Worm (Caenorhabditis elegans) whole organism, L4 larva: ENCODE results near the gene Y39B6A.34.

Experiments
- F10B5.3 ChIP-seq: sonication (generic microtip); optimal IDR thresholded peaks from 2 replicates; lab custom pipeline; 2016; ENCODE audit warnings: mild to moderate bottlenecking, missing genetic modification characterization, missing compliant biosample characterization
- R02D3.7 ChIP-seq: fragments of 150-350 bp; sonication (generic microtip); optimal IDR thresholded peaks from 3 replicates; lab custom pipeline; 2014; ENCODE audit warnings: missing biosample characterization, missing genetic modification characterization
- T20F7.1 ChIP-seq: fragments of 200-800 bp; sonication (Bioruptor generic); optimal IDR thresholded peaks from 2 replicates; lab custom pipeline; 2018; ENCODE audit warnings: mild to moderate bottlenecking, missing genetic modification characterization, missing compliant biosample characterization
- Y48G9A.11 ChIP-seq: fragments of 200-800 bp; sonication (Bioruptor generic); IDR thresholded peaks from 2 replicates; pipeline ENCODE4 v1.3.6; 2022; ENCODE audit warnings: missing genetic modification reagents, missing genetic modification characterization, missing compliant biosample characterization
- Y5F2A.4 ChIP-seq: fragments of 200-800 bp; sonication (Bioruptor generic); optimal IDR thresholded peaks from 2 replicates; lab custom pipeline; 2018; ENCODE audit warnings: mild to moderate bottlenecking, missing genetic modification characterization, missing compliant biosample characterization
- ZK546.5 ChIP-seq, 2 experiments: sonication (generic microtip); optimal IDR thresholded peaks; 2 replicates each; lab custom pipeline; 2017; ENCODE audit warnings: missing biosample characterization in 2 of 2, missing genetic modification characterization in 2 of 2
- aly-2 ChIP-seq: sonication (generic microtip); optimal IDR thresholded peaks from 2 replicates; lab custom pipeline; 2018; ENCODE audit warnings: missing biosample characterization, missing genetic modification characterization
- attf-4 ChIP-seq: sonication (generic microtip); optimal IDR thresholded peaks from 3 replicates; lab custom pipeline; 2017; ENCODE audit warnings: missing biosample characterization, missing genetic modification characterization
- ceh-28 ChIP-seq: fragments of 150-350 bp; optimal IDR thresholded peaks from 2 replicates; lab custom pipeline; 2014; ENCODE audit warnings: missing biosample characterization, missing genetic modification reagents, missing genetic modification characterization
- ceh-82 ChIP-seq: sonication (generic microtip); optimal IDR thresholded peaks from 2 replicates; lab custom pipeline; 2017; ENCODE audit warnings: missing biosample characterization, missing genetic modification characterization
- cey-2 ChIP-seq: sonication (generic microtip); optimal IDR thresholded peaks from 3 replicates; lab custom pipeline; 2017; ENCODE audit warnings: missing genetic modification characterization, mild to moderate bottlenecking, missing compliant biosample characterization, antibody characterized with exemption, borderline replicate concordance; ENCODE audit not compliant: insufficient read depth
- daf-16 ChIP-seq, 3 experiments: sonication (generic microtip); optimal IDR thresholded peaks; 2 replicates each; lab custom pipeline; 2016 to 2017; ENCODE audit warnings: missing genetic modification characterization in 3 of 3, missing genetic modification reagents in 3 of 3, mild to moderate bottlenecking in 2 of 3, missing compliant biosample characterization in 2 of 3, missing biosample characterization in 1 of 3, moderate library complexity in 1 of 3
- dmd-6 ChIP-seq: fragments of 200-800 bp; sonication (Bioruptor generic); IDR thresholded peaks from 2 replicates; pipeline ENCODE4 v1.3.6; 2022; ENCODE audit warnings: missing genetic modification reagents, missing genetic modification characterization, missing compliant biosample characterization
- dmd-8 ChIP-seq: fragments of 200-800 bp; sonication (Bioruptor generic); IDR thresholded peaks from 2 replicates; pipeline ENCODE4 v1.3.6; 2022; ENCODE audit warnings: missing genetic modification characterization, missing compliant biosample characterization
- dmd-9 ChIP-seq: fragments of 200-800 bp; sonication (Bioruptor generic); IDR thresholded peaks from 2 replicates; pipeline ENCODE4 v1.3.6; 2022; ENCODE audit warnings: missing genetic modification reagents, missing genetic modification characterization, missing compliant biosample characterization
- egl-43 ChIP-seq: fragments of 200-800 bp; sonication (Bioruptor generic); IDR thresholded peaks from 2 replicates; pipeline ENCODE4 v1.3.6; 2022; ENCODE audit warnings: missing genetic modification reagents, missing genetic modification characterization, missing compliant biosample characterization
- fkh-10 ChIP-seq: fragments of 150-350 bp; optimal IDR thresholded peaks from 2 replicates; lab custom pipeline; 2014; ENCODE audit warnings: missing biosample characterization, missing genetic modification reagents, missing genetic modification characterization
- fos-1 ChIP-seq: fragments of 150-350 bp; optimal IDR thresholded peaks from 2 replicates; lab custom pipeline; 2014; ENCODE audit warnings: missing biosample characterization, missing genetic modification characterization
- gei-8 ChIP-seq: fragments of 200-800 bp; sonication (Bioruptor generic); optimal IDR thresholded peaks from 2 replicates; lab custom pipeline; 2018; ENCODE audit warnings: mild to moderate bottlenecking, missing genetic modification characterization, missing compliant biosample characterization
- hif-1 ChIP-seq, 2 experiments: sonication (generic microtip); optimal IDR thresholded peaks; 2 replicates each; lab custom pipeline; 2016 to 2017; ENCODE audit warnings: missing compliant biosample characterization in 2 of 2, missing genetic modification characterization in 2 of 2, missing genetic modification reagents in 2 of 2, missing genotype in 2 of 2, mild to moderate bottlenecking in 1 of 2
- hlh-30 ChIP-seq: sonication (generic microtip); optimal IDR thresholded peaks from 2 replicates; lab custom pipeline; 2017; ENCODE audit warnings: antibody characterized with exemption, mild to moderate bottlenecking, missing genetic modification characterization, missing compliant biosample characterization; ENCODE audit not compliant: insufficient read depth
- hmg-1.1 ChIP-seq: fragments of 200-800 bp; sonication (Bioruptor generic); IDR thresholded peaks from 2 replicates; pipeline ENCODE4 v1.3.6; 2022; ENCODE audit warnings: missing genetic modification reagents, missing genetic modification characterization, missing compliant biosample characterization
- jun-1 ChIP-seq: fragments of 150-350 bp; optimal IDR thresholded peaks from 2 replicates; lab custom pipeline; 2014; ENCODE audit warnings: missing biosample characterization, missing genetic modification reagents, missing genetic modification characterization
- lim-7 ChIP-seq: fragments of 200-800 bp; sonication (Bioruptor generic); IDR thresholded peaks from 2 replicates; pipeline ENCODE4 v1.3.6; 2022; ENCODE audit warnings: missing genetic modification characterization, missing compliant biosample characterization
- lin-13 ChIP-seq: fragments of 150-350 bp; optimal IDR thresholded peaks from 2 replicates; lab custom pipeline; 2014; ENCODE audit warnings: missing biosample characterization, missing genetic modification reagents, missing genetic modification characterization
- madf-5 ChIP-seq, 2 experiments: fragments of 200-800 bp; sonication (Bioruptor generic); IDR thresholded peaks; 2 replicates each; pipeline ENCODE4 v1.3.6; 2022; ENCODE audit warnings: missing compliant biosample characterization in 2 of 2, missing genetic modification characterization in 2 of 2
- madf-9 ChIP-seq: fragments of 200-800 bp; sonication (Bioruptor generic); conservative IDR thresholded peaks from 2 replicates; pipeline ENCODE4 v1.3.6; 2022; ENCODE audit warnings: missing genetic modification reagents, missing genetic modification characterization, missing compliant biosample characterization
- mdl-1 ChIP-seq, 2 experiments: fragments of 150-350 bp in 1 of 2; sonication (generic microtip) in 1 of 2; optimal IDR thresholded peaks; 2 replicates each; lab custom pipeline; 2014 to 2017; ENCODE audit warnings: missing biosample characterization in 2 of 2, missing genetic modification characterization in 2 of 2
- mes-2 ChIP-seq: sonication (generic microtip); optimal IDR thresholded peaks from 2 replicates; lab custom pipeline; 2016; ENCODE audit warnings: missing genotype, mild to moderate bottlenecking, missing genetic modification characterization, missing compliant biosample characterization; ENCODE audit not compliant: poor library complexity, severe bottlenecking
- mxl-3 ChIP-seq: fragments of 200-800 bp; sonication (Bioruptor generic); optimal IDR thresholded peaks from 2 replicates; lab custom pipeline; 2018; ENCODE audit warnings: mild to moderate bottlenecking, missing genetic modification characterization, missing compliant biosample characterization
- nhr-11 ChIP-seq: fragments of 150-350 bp; optimal IDR thresholded peaks from 2 replicates; lab custom pipeline; 2014; ENCODE audit warnings: missing biosample characterization, missing genetic modification characterization
- nhr-111 ChIP-seq: fragments of 200-800 bp; sonication (Bioruptor generic); optimal IDR thresholded peaks from 2 replicates; lab custom pipeline; 2018; ENCODE audit warnings: mild to moderate bottlenecking, missing genetic modification characterization, missing compliant biosample characterization
- nhr-237 ChIP-seq: sonication (generic microtip); optimal IDR thresholded peaks from 2 replicates; lab custom pipeline; 2017; ENCODE audit warnings: missing biosample characterization, missing genetic modification characterization
- nhr-6 ChIP-seq: fragments of 150-350 bp; optimal IDR thresholded peaks from 2 replicates; lab custom pipeline; 2014; ENCODE audit warnings: missing biosample characterization, missing genetic modification characterization
- php-3 ChIP-seq: fragments of 200-800 bp; sonication (Bioruptor generic); IDR thresholded peaks from 2 replicates; pipeline ENCODE4 v1.3.6; 2022; ENCODE audit warnings: missing genetic modification reagents, missing genetic modification characterization, missing compliant biosample characterization
- pqm-1 ChIP-seq: sonication (generic microtip); optimal IDR thresholded peaks from 2 replicates; lab custom pipeline; 2017; ENCODE audit warnings: missing biosample characterization, missing genetic modification characterization
- rbr-2 ChIP-seq: sonication (generic microtip); optimal IDR thresholded peaks from 2 replicates; lab custom pipeline; 2016; ENCODE audit warnings: missing genotype, missing genetic modification characterization, missing compliant biosample characterization
- set-16 ChIP-seq: fragments of 200-800 bp; sonication (Bioruptor generic); IDR thresholded peaks from 2 replicates; pipeline ENCODE4 v1.3.6; 2022; ENCODE audit warnings: missing genetic modification reagents, missing genetic modification characterization, missing compliant biosample characterization
- snpc-1.2 ChIP-seq: fragments of 200-800 bp; sonication (Bioruptor generic); IDR thresholded peaks from 2 replicates; pipeline ENCODE4 v1.3.6; 2022; ENCODE audit warnings: missing genetic modification reagents, missing genetic modification characterization, missing compliant biosample characterization
- spr-3 ChIP-seq: fragments of 200-800 bp; sonication (Bioruptor generic); optimal IDR thresholded peaks from 2 replicates; lab custom pipeline; 2018; ENCODE audit warnings: mild to moderate bottlenecking, missing genetic modification characterization, missing compliant biosample characterization
- tag-97 ChIP-seq: fragments of 200-800 bp; sonication (Bioruptor generic); IDR thresholded peaks from 2 replicates; pipeline ENCODE4 v1.3.6; 2022; ENCODE audit warnings: missing genetic modification characterization, missing compliant biosample characterization
- unc-130 ChIP-seq: sonication (generic microtip); optimal IDR thresholded peaks from 2 replicates; lab custom pipeline; 2016; ENCODE audit warnings: missing genetic modification reagents, missing genetic modification characterization, missing compliant biosample characterization
- unc-39 ChIP-seq: sonication (generic microtip); optimal IDR thresholded peaks from 2 replicates; lab custom pipeline; 2017; ENCODE audit warnings: missing biosample characterization, missing genetic modification characterization
- unc-62 ChIP-seq, 3 experiments: fragments of 150-350 bp in 1 of 3; sonication (generic microtip); optimal IDR thresholded peaks in 2 of 3; peaks in 1 of 3; 1 replicate in 1 of 3; 2 replicates in 2 of 3; lab custom pipeline; 2014 to 2017; ENCODE audit warnings: missing biosample characterization in 3 of 3, missing genetic modification characterization in 3 of 3, missing genetic modification reagents in 3 of 3, missing genotype in 1 of 3
- vab-7 ChIP-seq: fragments of 200-800 bp; sonication (Bioruptor generic); IDR thresholded peaks from 2 replicates; pipeline ENCODE4 v1.3.6; 2022; ENCODE audit warnings: missing genetic modification reagents, missing genetic modification characterization, missing compliant biosample characterization
- zag-1 ChIP-seq: fragments of 150-350 bp; optimal IDR thresholded peaks from 2 replicates; lab custom pipeline; 2014; ENCODE audit warnings: missing biosample characterization, missing genetic modification characterization
- zfp-3 ChIP-seq: fragments of 200-800 bp; sonication (Bioruptor generic); conservative IDR thresholded peaks from 2 replicates; pipeline ENCODE4 v1.3.6; 2022; ENCODE audit warnings: missing genetic modification reagents, missing genetic modification characterization, missing compliant biosample characterization
- ztf-7 ChIP-seq: fragments of 150-350 bp; optimal IDR thresholded peaks from 2 replicates; lab custom pipeline; 2014; ENCODE audit warnings: missing biosample characterization, missing genetic modification characterization

The Y39B6A.34 gene

ce11 chrV:19049140-19050092, 48.6 kb downstream of the Y39B6A.34 start (continued):
- TF ChIP-seq aly-2 (tag; lab: Kevin White, UChicago) = peak; percentile 96
- TF ChIP-seq zag-1 (tag; lab: Kevin White, UChicago) = no peak
- peak; percentile 83; the same call in 1 of the 2 replicates for TF ChIP-seq zfp-3 (GFP tag; lab: Robert Waterston, UW)
- TF ChIP-seq mxl-3 (GFP tag; lab: Kevin White, UChicago) = no peak
- TF ChIP-seq fos-1 (tag; lab: Kevin White, UChicago) = no peak
- no peak for TF ChIP-seq hif-1 (tag; optimal IDR thresholded peaks at IDR 0.05; lab: Kevin White, UChicago)
- TF ChIP-seq vab-7 = no peak
- no peak for TF ChIP-seq nhr-6 (tag; lab: Kevin White, UChicago)
- no peak for TF ChIP-seq madf-9
- TF ChIP-seq snpc-1.2 (GFP tag; lab: Robert Waterston, UW) = no peak
- TF ChIP-seq nhr-111 (GFP tag; lab: Kevin White, UChicago) = no peak
- TF ChIP-seq egl-43 (GFP tag; lab: Robert Waterston, UW) = no peak
- TF ChIP-seq hlh-30 (tag; lab: Kevin White, UChicago) = no peak
- TF ChIP-seq dmd-9 (GFP tag; lab: Robert Waterston, UW) = no peak
- no peak for TF ChIP-seq Y48G9A.11
- TF ChIP-seq dmd-8 = no peak
- no peak for TF ChIP-seq unc-130 (GFP tag; lab: Kevin White, UChicago)
- no peak for TF ChIP-seq gei-8 (GFP tag; lab: Kevin White, UChicago)
- TF ChIP-seq tag-97 (GFP tag; lab: Robert Waterston, UW) = no peak
- no peak for TF ChIP-seq rbr-2 (tag; lab: Kevin White, UChicago)
- TF ChIP-seq ZK546.5 (tag; optimal IDR thresholded peaks at IDR 0.05; lab: Kevin White, UChicago) = no peak
- no peak for TF ChIP-seq mdl-1 (tag; optimal IDR thresholded peaks at IDR 0.05; lab: Kevin White, UChicago)
- no peak for TF ChIP-seq F10B5.3 (tag; lab: Kevin White, UChicago)
- TF ChIP-seq cey-2 (tag; lab: Kevin White, UChicago) = no peak
- no peak for TF ChIP-seq nhr-237
- TF ChIP-seq ceh-82 (tag; lab: Kevin White, UChicago) = no peak
- no peak for TF ChIP-seq lim-7 (GFP tag; lab: Robert Waterston, UW)
- TF ChIP-seq ceh-28 (tag; lab: Kevin White, UChicago) = no peak
- TF ChIP-seq R02D3.7 (tag; lab: Kevin White, UChicago) = no peak
- no peak for TF ChIP-seq daf-16 (GFP tag; optimal IDR thresholded peaks at IDR 0.05; lab: Kevin White, UChicago)
- peak; percentile 84 for TF ChIP-seq daf-16 (tag; optimal IDR thresholded peaks at IDR 0.05; lab: Kevin White, UChicago)
- no peak for TF ChIP-seq jun-1 (tag; lab: Kevin White, UChicago)
- TF ChIP-seq spr-3 (GFP tag; lab: Kevin White, UChicago) = no peak
- no peak for TF ChIP-seq T20F7.1
- TF ChIP-seq Y5F2A.4 = no peak
- TF ChIP-seq madf-5 (GFP tag; IDR thresholded peaks at IDR 0.05; lab: Robert Waterston, UW) = no peak
- no peak for TF ChIP-seq nhr-11 (tag; lab: Kevin White, UChicago)
- peak; percentile 26 for TF ChIP-seq pqm-1 (tag; lab: Kevin White, UChicago)
- TF ChIP-seq, all 104 proteins: peak for 16

- no peak for TF ChIP-seq fkh-10 (GFP tag; lab: Kevin White, UChicago)
- TF ChIP-seq mes-2 (tag; lab: Kevin White, UChicago) = no peak
- peak; percentile 49; the same call in 1 of the 2 replicates for TF ChIP-seq set-16 (GFP tag; lab: Robert Waterston, UW)
- no peak for TF ChIP-seq madf-9
- TF ChIP-seq ztf-7 (tag; lab: Kevin White, UChicago) = no peak
- TF ChIP-seq dmd-6 (GFP tag; lab: Robert Waterston, UW) = peak; percentile 7; the same call in 1 of the 2 replicates
- TF ChIP-seq snpc-1.2 (GFP tag; lab: Robert Waterston, UW) = no peak
- no peak for TF ChIP-seq unc-39 (tag; lab: Kevin White, UChicago)
- peak; percentile 69 for TF ChIP-seq egl-43 (GFP tag; lab: Robert Waterston, UW)
- TF ChIP-seq attf-4 (tag; lab: Kevin White, UChicago) = no peak
- TF ChIP-seq php-3 (GFP tag; lab: Robert Waterston, UW) = 0 out of 2 replicates have a peak, but pooled peaks have one; percentile 25
- TF ChIP-seq unc-62 (GFP tag; optimal IDR thresholded peaks at IDR 0.05 in 1 of 2; lab: Kevin White, UChicago) = peak in 1 of 2 experiments; percentile 75
- TF ChIP-seq unc-62 (tag; optimal IDR thresholded peaks at IDR 0.05; lab: Kevin White, UChicago) = no peak
- TF ChIP-seq hmg-1.1 = no peak
- TF ChIP-seq fos-1 (tag; lab: Kevin White, UChicago) = no peak
- TF ChIP-seq lin-13 = peak; percentile 41
- TF ChIP-seq ceh-28 (tag; lab: Kevin White, UChicago) = no peak
Observed at ce11 chrV:19050438-19050837, 49.6 kb downstream of the Y39B6A.34 start, which contains the start of gene asp-1. Gene asp-1 (minus strand): TSS chrV:19050752.
